Worm (Caenorhabditis elegans) whole organism, L2 larva: Measurements from ENCODE around the gene B0545.4.

Experiments used
- C34F6.9 ChIP-seq: fragments of 150-350 bp; optimal IDR thresholded peaks from 2 replicates; lab custom pipeline; 2014; ENCODE audit warnings: missing biosample characterization, missing genetic modification characterization
- nhr-237 ChIP-seq: fragments of 150-350 bp; optimal IDR thresholded peaks from 2 replicates; lab custom pipeline; 2014; ENCODE audit warnings: missing biosample characterization, missing genetic modification characterization

DNA sequence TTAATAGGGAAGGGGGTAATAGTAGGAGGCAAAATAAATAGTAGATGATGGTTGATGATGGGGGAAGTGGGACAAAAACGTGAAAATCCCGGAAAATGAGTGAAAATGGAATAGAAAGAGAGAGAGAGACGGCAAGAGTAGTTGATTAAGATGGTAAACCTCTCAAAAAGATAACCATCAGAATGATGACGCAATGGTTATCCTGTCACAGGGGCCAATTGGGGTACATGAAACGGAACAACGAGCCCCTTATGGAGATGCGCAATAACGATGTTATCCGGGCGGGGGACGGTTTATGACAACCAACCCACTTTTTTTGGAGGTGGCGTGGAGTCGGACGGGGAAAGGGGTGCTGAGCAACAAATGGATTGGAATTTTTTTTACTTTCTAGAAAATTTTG, 40.6 kb upstream of the B0545.4 start:
- TF ChIP-seq nhr-237 (tag; lab: Kevin White, UChicago) (no peak), C34F6.9 (tag; lab: Kevin White, UChicago) (no peak)
